Fruit fly (Drosophila melanogaster) whole organism, embryonic: ENCODE data around the gene CG34292.

Experiments used
- CG18599 ChIP-seq: fragments of 200-800 bp; sonication (Bioruptor generic); optimal IDR thresholded peaks from 3 replicates; lab custom pipeline; 2017; ENCODE audit warnings: missing biosample characterization, missing genetic modification characterization, mild to moderate bottlenecking, moderate library complexity, missing genetic modification reagents
- D ChIP-seq, 2 experiments: fragments of 200-800 bp in 1 of 2; fragments of >200 bp in 1 of 2; sonication (Bioruptor generic) in 1 of 2; optimal IDR thresholded peaks; 2 replicates in 1 of 2; 3 replicates in 1 of 2; lab custom pipeline; 2017; ENCODE audit warnings: mild to moderate bottlenecking in 1 of 2, missing biosample characterization in 1 of 2, missing genetic modification characterization in 1 of 2, missing genetic modification reagents in 1 of 2

dm6 chr3R:27049549-27049948, 12.5 kb upstream of the CG34292 start:
- TF ChIP-seq D (optimal IDR thresholded peaks at IDR 0.05; lab: Kevin White, UChicago) (no peak), D (GFP tag; optimal IDR thresholded peaks at IDR 0.05; lab: Kevin White, UChicago) (no peak), CG18599 (no peak)
